Worm (Caenorhabditis elegans) whole organism, mixed stage, embryonic: ENCODE data around the gene F53H2.3.

Experiments
- bed-3 ChIP-seq: fragments of 200-800 bp; sonication (Bioruptor generic); optimal IDR thresholded peaks from 3 replicates; lab custom pipeline; 2018; ENCODE audit warnings: mild to moderate bottlenecking, missing genetic modification characterization, moderate library complexity, missing compliant biosample characterization
- blmp-1 ChIP-seq: fragments of 150-350 bp; optimal IDR thresholded peaks from 2 replicates; lab custom pipeline; 2014; ENCODE audit warnings: missing biosample characterization, missing genetic modification characterization
- ceh-39 ChIP-seq: fragments of 150-350 bp; optimal IDR thresholded peaks from 2 replicates; lab custom pipeline; 2014; ENCODE audit warnings: missing biosample characterization, missing genetic modification characterization
- ceh-43 ChIP-seq: fragments of 200-800 bp; sonication (Bioruptor generic); optimal IDR thresholded peaks from 2 replicates; lab custom pipeline; 2018; ENCODE audit warnings: mild to moderate bottlenecking, missing genetic modification characterization, moderate library complexity, missing compliant biosample characterization
- ces-1 ChIP-seq: fragments of 150-350 bp; optimal IDR thresholded peaks from 2 replicates; lab custom pipeline; 2014; ENCODE audit warnings: missing biosample characterization, missing genetic modification reagents, missing genetic modification characterization
- cnd-1 ChIP-seq: fragments of 200-800 bp; sonication (Bioruptor generic); optimal IDR thresholded peaks from 2 replicates; lab custom pipeline; 2018; ENCODE audit warnings: mild to moderate bottlenecking, missing genetic modification characterization, missing compliant biosample characterization
- drap-1 ChIP-seq: fragments of 200-800 bp; sonication (Bioruptor generic); optimal IDR thresholded peaks from 3 replicates; lab custom pipeline; 2018; ENCODE audit warnings: mild to moderate bottlenecking, missing genetic modification characterization, missing compliant biosample characterization
- elt-1 ChIP-seq: sonication (generic microtip); optimal IDR thresholded peaks from 2 replicates; lab custom pipeline; 2017; ENCODE audit warnings: missing genetic modification characterization, mild to moderate bottlenecking, missing compliant biosample characterization, antibody characterized with exemption, moderate library complexity, borderline replicate concordance; ENCODE audit not compliant: insufficient read depth
- elt-3 ChIP-seq: fragments of 150-350 bp; optimal IDR thresholded peaks from 2 replicates; lab custom pipeline; 2014; ENCODE audit warnings: missing biosample characterization, missing genetic modification characterization
- flh-1 ChIP-seq: fragments of 200-800 bp; sonication (Bioruptor generic); optimal IDR thresholded peaks from 2 replicates; lab custom pipeline; 2018; ENCODE audit warnings: mild to moderate bottlenecking, missing genetic modification characterization, moderate library complexity, missing compliant biosample characterization
- ham-2 ChIP-seq: fragments of 200-800 bp; sonication (Bioruptor generic); optimal IDR thresholded peaks from 2 replicates; lab custom pipeline; 2018; ENCODE audit warnings: mild to moderate bottlenecking, missing genetic modification characterization, missing compliant biosample characterization
- hlh-1 ChIP-seq: fragments of 150-350 bp; optimal IDR thresholded peaks from 2 replicates; lab custom pipeline; 2014; ENCODE audit warnings: missing biosample characterization, missing genetic modification reagents, missing genetic modification characterization
- lin-13 ChIP-seq: fragments of 150-350 bp; optimal IDR thresholded peaks from 2 replicates; lab custom pipeline; 2014; ENCODE audit warnings: missing biosample characterization, missing genetic modification characterization
- lin-32 ChIP-seq: fragments of 200-800 bp; sonication (Bioruptor generic); optimal IDR thresholded peaks from 2 replicates; lab custom pipeline; 2018; ENCODE audit warnings: mild to moderate bottlenecking, missing genetic modification characterization, missing compliant biosample characterization
- lsy-2 ChIP-seq: fragments of 150-350 bp; optimal IDR thresholded peaks from 2 replicates; lab custom pipeline; 2014; ENCODE audit warnings: missing biosample characterization, missing genetic modification characterization
- mep-1 ChIP-seq: fragments of 150-350 bp; optimal IDR thresholded peaks from 2 replicates; lab custom pipeline; 2017; ENCODE audit warnings: missing biosample characterization, missing genetic modification reagents, missing genetic modification characterization, inconsistent platforms
- mls-2 ChIP-seq: sonication (generic microtip); optimal IDR thresholded peaks from 2 replicates; lab custom pipeline; 2016; ENCODE audit warnings: mild to moderate bottlenecking, missing genetic modification characterization, moderate library complexity, missing compliant biosample characterization
- nhr-12 ChIP-seq: fragments of 150-350 bp; optimal IDR thresholded peaks from 2 replicates; lab custom pipeline; 2014; ENCODE audit warnings: missing biosample characterization, missing genetic modification characterization
- nhr-237 ChIP-seq: fragments of 150-350 bp; optimal IDR thresholded peaks from 2 replicates; lab custom pipeline; 2014; ENCODE audit warnings: missing biosample characterization, missing genetic modification characterization
- nhr-28 ChIP-seq: fragments of 150-350 bp; optimal IDR thresholded peaks from 2 replicates; lab custom pipeline; 2014; ENCODE audit warnings: missing biosample characterization, missing genetic modification characterization
- nhr-76 ChIP-seq: sonication (generic microtip); optimal IDR thresholded peaks from 2 replicates; lab custom pipeline; 2017; ENCODE audit warnings: missing biosample characterization, missing genetic modification characterization
- pha-4 ChIP-seq: fragments of 150-350 bp; optimal IDR thresholded peaks from 2 replicates; lab custom pipeline; 2018; ENCODE audit warnings: missing biosample characterization, missing genetic modification reagents, missing genetic modification characterization
- sptf-1 ChIP-seq: sonication (generic microtip); optimal IDR thresholded peaks from 2 replicates; lab custom pipeline; 2017; ENCODE audit warnings: mild to moderate bottlenecking, missing genetic modification characterization, moderate library complexity, missing compliant biosample characterization
- tbx-8 ChIP-seq: fragments of 200-800 bp; sonication (Bioruptor generic); optimal IDR thresholded peaks from 2 replicates; lab custom pipeline; 2018; ENCODE audit warnings: mild to moderate bottlenecking, missing genetic modification characterization, moderate library complexity, missing compliant biosample characterization
- unc-39 ChIP-seq: fragments of 150-350 bp; optimal IDR thresholded peaks from 2 replicates; lab custom pipeline; 2014; ENCODE audit warnings: missing biosample characterization, missing genetic modification characterization
- unc-62 ChIP-seq: fragments of 150-350 bp; optimal IDR thresholded peaks from 2 replicates; lab custom pipeline; 2014; ENCODE audit warnings: missing biosample characterization, missing genetic modification reagents, missing genetic modification characterization
- zip-8 ChIP-seq: fragments of 150-350 bp; optimal IDR thresholded peaks from 2 replicates; lab custom pipeline; 2014; ENCODE audit warnings: missing biosample characterization, missing genetic modification characterization
- ztf-11 ChIP-seq: fragments of 150-350 bp; optimal IDR thresholded peaks from 2 replicates; lab custom pipeline; 2014; ENCODE audit warnings: missing biosample characterization, missing genetic modification characterization

Gene F53H2.3

DNA sequence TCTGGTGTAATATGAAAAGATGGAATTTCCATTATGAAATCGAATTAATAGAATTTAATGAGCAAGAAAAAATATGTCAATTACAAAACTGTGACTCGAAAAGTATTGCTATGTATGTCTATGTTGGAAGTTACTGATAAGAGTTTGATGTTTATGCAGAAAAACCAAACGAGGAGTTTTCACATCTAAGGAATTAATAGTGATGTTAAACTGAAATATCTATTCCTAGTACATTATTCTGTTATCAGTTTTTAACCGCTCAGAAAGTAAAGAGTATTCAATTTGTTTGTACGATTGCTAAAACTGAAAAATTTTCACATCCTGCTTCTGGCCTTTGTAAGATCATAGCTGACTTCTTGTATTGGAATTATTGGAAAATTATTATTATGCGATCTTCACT lies 24.6 kb downstream of the F53H2.3 start, which contains the start of gene K02E2.7:
TSS of gene K02E2.7 (minus strand) at position 101 of the 400 bp plus-strand sequence.
- no peak for TF ChIP-seq blmp-1 (tag; lab: Kevin White, UChicago)

DNA sequence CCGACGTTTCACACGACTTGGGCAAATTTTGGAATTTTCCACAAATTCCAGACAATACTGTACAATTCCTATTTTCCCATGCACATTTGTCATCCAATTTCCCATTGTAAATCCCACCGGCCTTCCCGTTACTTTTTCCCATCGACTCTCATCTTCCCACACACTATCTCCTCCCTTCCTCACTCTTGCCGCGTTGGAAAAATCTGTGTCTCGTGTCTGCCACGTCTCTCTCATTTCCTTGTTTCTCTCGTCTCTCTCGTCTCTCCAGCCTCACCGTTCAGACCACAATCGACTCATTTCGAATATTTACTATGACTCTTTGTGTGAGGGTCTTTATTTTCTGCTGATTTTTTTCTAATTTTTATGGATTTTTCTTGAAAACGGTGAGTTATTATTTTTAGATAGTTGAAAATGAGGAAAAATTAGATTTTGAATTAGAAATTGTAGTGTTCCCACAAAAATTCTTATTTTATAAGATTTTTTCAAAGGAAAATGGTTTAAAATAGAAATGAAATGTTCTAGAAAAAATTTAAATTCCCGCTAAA lies 28.4 kb downstream of the F53H2.3 start, which contains the start of gene K02E2.11:
TSS of gene K02E2.11 (plus strand) at position 251 of the 545 bp plus-strand sequence.
- TF ChIP-seq pha-4 (tag; lab: Kevin White, UChicago) (peak; percentile 46), sptf-1 (no peak), ces-1 (GFP tag; lab: Kevin White, UChicago) (peak; percentile 42), lin-13 (tag; lab: Kevin White, UChicago) (peak; percentile 13), ceh-39 (tag; lab: Kevin White, UChicago) (peak; percentile 53), tbx-8 (GFP tag; lab: Kevin White, UChicago) (no peak), ham-2 (GFP tag; lab: Kevin White, UChicago) (no peak), cnd-1 (tag; lab: Kevin White, UChicago) (no peak), hlh-1 (tag; lab: Kevin White, UChicago) (peak; percentile 58), zip-8 (tag; lab: Kevin White, UChicago) (no peak), drap-1 (peak; percentile 49), nhr-76 (tag; lab: Kevin White, UChicago) (no peak), unc-62 (peak; percentile 37), nhr-28 (tag; lab: Kevin White, UChicago) (no peak), flh-1 (no peak), nhr-237 (tag; lab: Kevin White, UChicago) (peak; percentile 0), nhr-12 (tag; lab: Kevin White, UChicago) (no peak), elt-3 (tag; lab: Kevin White, UChicago) (no peak)

DNA sequence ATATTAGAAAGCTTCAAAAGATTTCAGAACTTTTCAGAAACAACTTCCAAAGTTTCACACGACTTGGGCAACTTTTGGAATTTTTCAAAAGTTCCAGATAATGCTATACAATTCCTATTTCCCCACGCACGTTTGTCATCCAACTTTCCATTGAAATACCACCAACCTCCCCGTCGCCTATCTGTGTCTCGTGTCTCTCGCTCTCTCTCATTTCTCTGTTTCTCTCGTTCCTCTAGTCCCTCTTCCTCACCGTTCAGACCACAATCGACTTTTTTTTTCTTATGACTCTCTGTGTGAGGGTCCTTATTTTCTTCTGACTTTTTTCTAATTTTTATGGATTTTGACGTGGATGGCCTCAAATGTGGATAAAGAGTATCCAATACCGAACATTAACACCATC lies 31.2 kb downstream of the F53H2.3 start, which contains the start of gene K02E2.6:
TSS of gene K02E2.6 (plus strand) at position 242 of the 400 bp plus-strand sequence.
- TF ChIP-seq mep-1 (tag; lab: Kevin White, UChicago) = peak; percentile 11
- TF ChIP-seq lin-32 (GFP tag; lab: Kevin White, UChicago) = no peak

DNA sequence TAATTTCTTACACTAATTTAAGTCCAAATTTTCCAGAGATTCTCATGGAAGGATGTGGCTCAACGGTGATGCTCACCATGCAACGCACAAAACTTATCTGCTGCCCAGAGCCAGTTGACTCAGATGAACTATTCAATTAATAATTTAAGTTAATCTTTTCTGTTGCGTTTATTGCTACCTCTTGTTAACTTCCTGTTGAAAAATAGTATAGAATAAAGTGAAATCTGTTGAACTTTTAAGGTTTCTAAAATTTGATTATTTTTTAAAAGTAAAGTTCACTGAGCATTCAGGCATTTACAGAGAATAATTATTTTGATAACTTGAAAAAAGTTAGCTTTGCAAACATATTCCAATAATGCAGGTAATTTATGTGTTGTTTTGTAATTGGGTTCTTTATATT lies 35.5 kb downstream of the F53H2.3 start:
- TF ChIP-seq lin-13 (tag; lab: Kevin White, UChicago) (no peak), mep-1 (tag; lab: Kevin White, UChicago) (no peak), cnd-1 (tag; lab: Kevin White, UChicago) (no peak), sptf-1 (no peak), ham-2 (GFP tag; lab: Kevin White, UChicago) (no peak), unc-39 (tag; lab: Kevin White, UChicago) (no peak), lsy-2 (no peak), pha-4 (tag; lab: Kevin White, UChicago) (no peak), zip-8 (tag; lab: Kevin White, UChicago) (no peak)

DNA sequence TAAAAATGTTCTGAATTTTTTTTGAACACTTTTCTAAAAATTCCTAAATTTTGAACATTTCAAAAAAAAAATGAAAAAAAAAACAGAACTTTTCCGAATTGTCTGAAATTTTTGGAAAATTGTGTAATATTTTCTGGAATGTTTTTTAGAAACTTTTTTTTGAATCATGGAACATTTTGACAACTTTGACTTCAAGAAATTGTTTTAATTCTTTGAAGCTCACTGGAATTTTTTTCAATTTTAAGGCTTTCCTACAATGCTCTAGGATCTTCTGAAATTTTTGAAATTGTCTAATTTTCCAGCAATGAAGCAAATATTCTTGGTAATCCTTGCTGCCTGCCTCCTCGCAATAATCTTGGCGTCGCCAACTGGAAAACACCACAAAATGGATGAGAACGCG lies 36.3 kb downstream of the F53H2.3 start, which contains the start of gene ins-35:
TSS of gene ins-35 (plus strand) at position 301 of the 400 bp plus-strand sequence.
- TF ChIP-seq ceh-43 (GFP tag; lab: Kevin White, UChicago) (no peak), mls-2 (no peak), nhr-28 (tag; lab: Kevin White, UChicago) (no peak), mep-1 (tag; lab: Kevin White, UChicago) (no peak), ces-1 (GFP tag; lab: Kevin White, UChicago) (no peak), ceh-39 (tag; lab: Kevin White, UChicago) (no peak), ztf-11 (tag; lab: Kevin White, UChicago) (no peak), lin-32 (GFP tag; lab: Kevin White, UChicago) (no peak), pha-4 (tag; lab: Kevin White, UChicago) (no peak), lin-13 (tag; lab: Kevin White, UChicago) (no peak), cnd-1 (tag; lab: Kevin White, UChicago) (no peak), drap-1 (no peak), sptf-1 (no peak), bed-3 (GFP tag; lab: Kevin White, UChicago) (no peak), blmp-1 (tag; lab: Kevin White, UChicago) (no peak), elt-1 (tag; lab: Kevin White, UChicago) (no peak), ham-2 (GFP tag; lab: Kevin White, UChicago) (no peak)
- TF ChIP-seq, all 35 proteins: peak for 0
